Fruit fly (Drosophila melanogaster) whole organism: Measurements from ENCODE around the gene CG5080.

Source experiments
- CG8478 ChIP-seq: fragments of >200 bp; optimal IDR thresholded peaks from 2 replicates; lab custom pipeline; 2018; ENCODE audit warnings: inconsistent platforms
- EcR ChIP-seq, 2 experiments: fragments of >200 bp; optimal IDR thresholded peaks; 2 replicates each; lab custom pipeline; 2017; ENCODE audit warnings: missing biosample characterization in 2 of 2, missing genetic modification characterization in 2 of 2, missing genetic modification reagents in 2 of 2
- pan ChIP-seq: fragments of >200 bp; optimal IDR thresholded peaks from 2 replicates; lab custom pipeline; 2017
- psq ChIP-seq: fragments of >200 bp; optimal IDR thresholded peaks from 2 replicates; lab custom pipeline; 2017
- usp ChIP-seq: fragments of >200 bp; optimal IDR thresholded peaks from 2 replicates; lab custom pipeline; 2017; ENCODE audit warnings: missing biosample characterization, missing genetic modification characterization, mixed read lengths

- TF ChIP-seq psq (no peak), pan (lab: Kevin White, UChicago) (no peak), CG8478 (lab: Kevin White, UChicago) (no peak), EcR (GFP tag; optimal IDR thresholded peaks at IDR 0.05; lab: Kevin White, UChicago) (no peak), usp (GFP tag; lab: Kevin White, UChicago) (no peak)
Observed at dm6 chr2L:1211528-1211927, 47.8 kb upstream of the CG5080 start.
